Worm (Caenorhabditis elegans): ENCODE results near the gene ncap-1.

- TF ChIP-seq lsy-2 (tag; optimal IDR thresholded peaks at IDR 0.05), result no peak
- TF ChIP-seq skn-1 (tag; optimal IDR thresholded peaks at IDR 0.05), result no peak
- no peak for TF ChIP-seq pqm-1 (tag; optimal IDR thresholded peaks at IDR 0.05)
- no peak for TF ChIP-seq zag-1 (tag; optimal IDR thresholded peaks at IDR 0.05)
- TF ChIP-seq aly-2 (tag; optimal IDR thresholded peaks at IDR 0.05), result no peak
- TF ChIP-seq C04F5.9 (tag; optimal IDR thresholded peaks at IDR 0.05), result no peak
- no peak for TF ChIP-seq egl-13 (tag; optimal IDR thresholded peaks at IDR 0.05)
- TF ChIP-seq egl-27 (tag; optimal IDR thresholded peaks at IDR 0.05), result no peak
- no peak for TF ChIP-seq efl-1 (optimal IDR thresholded peaks at IDR 0.05)
- TF ChIP-seq efl-1 (GFP tag; optimal IDR thresholded peaks at IDR 0.05 in 1 of 2), result no peak
- no peak for TF ChIP-seq elt-2 (tag; optimal IDR thresholded peaks at IDR 0.05)
- TF ChIP-seq ets-5 (GFP tag; IDR thresholded peaks at IDR 0.05), result no peak
These were observed 1.1 kb upstream of the ncap-1 start for ce11 chrII:2920234-2920633.
